Fruit fly (Drosophila melanogaster) Kc167 (cell line): ENCODE results near the gene CG6324.

Experiments used
- Myc ChIP-seq: fragments of >200 bp; optimal IDR thresholded peaks from 2 replicates; lab custom pipeline; 2017; ENCODE audit warnings: missing external identifiers
- Sin3A ChIP-seq: fragments of >200 bp; optimal IDR thresholded peaks from 2 replicates; lab custom pipeline; 2018; ENCODE audit warnings: missing external identifiers
- h ChIP-seq: fragments of >200 bp; optimal IDR thresholded peaks from 3 replicates; lab custom pipeline; 2018; ENCODE audit warnings: missing external identifiers
- insv ChIP-seq: fragments of >200 bp; optimal IDR thresholded peaks from 3 replicates; lab custom pipeline; 2018; ENCODE audit warnings: missing external identifiers
- psq ChIP-seq: fragments of >200 bp; optimal IDR thresholded peaks from 2 replicates; lab custom pipeline; 2017; ENCODE audit warnings: missing external identifiers
- ttk ChIP-seq: sonication (Bioruptor generic); optimal IDR thresholded peaks from 2 replicates; lab custom pipeline; 2017; ENCODE audit warnings: missing external identifiers

The CG6324 gene

dm6 chrX:15467402-15467941 lies 8.4 kb upstream of the CG6324 start, which contains the start of the genes CG15642 and CG15641:
Gene CG15642, minus strand, starts transcription at chrX:15467757.
Gene CG15641, plus strand, starts transcription at chrX:15467891.
- TF ChIP-seq insv (lab: Kevin White, UChicago) (no peak), psq (lab: Kevin White, UChicago) (no peak), ttk (lab: Kevin White, UChicago) (no peak), Sin3A (lab: Kevin White, UChicago) (no peak), h (lab: Kevin White, UChicago) (no peak), Myc (lab: Kevin White, UChicago) (no peak)

dm6 chrX:15471904-15472303 lies 4.0 kb upstream of the CG6324 start, which contains the start of the genes Grip128 and Alg14:
Gene Grip128, minus strand, starts transcription at chrX:15472119.
Gene Alg14, plus strand, starts transcription at chrX:15472164.
- no peak for TF ChIP-seq ttk (lab: Kevin White, UChicago)
- TF ChIP-seq Myc (lab: Kevin White, UChicago) = no peak
- TF ChIP-seq Sin3A (lab: Kevin White, UChicago) = no peak
- TF ChIP-seq insv (lab: Kevin White, UChicago) = no peak
- TF ChIP-seq psq (lab: Kevin White, UChicago) = no peak
- no peak for TF ChIP-seq h (lab: Kevin White, UChicago)

DNA sequence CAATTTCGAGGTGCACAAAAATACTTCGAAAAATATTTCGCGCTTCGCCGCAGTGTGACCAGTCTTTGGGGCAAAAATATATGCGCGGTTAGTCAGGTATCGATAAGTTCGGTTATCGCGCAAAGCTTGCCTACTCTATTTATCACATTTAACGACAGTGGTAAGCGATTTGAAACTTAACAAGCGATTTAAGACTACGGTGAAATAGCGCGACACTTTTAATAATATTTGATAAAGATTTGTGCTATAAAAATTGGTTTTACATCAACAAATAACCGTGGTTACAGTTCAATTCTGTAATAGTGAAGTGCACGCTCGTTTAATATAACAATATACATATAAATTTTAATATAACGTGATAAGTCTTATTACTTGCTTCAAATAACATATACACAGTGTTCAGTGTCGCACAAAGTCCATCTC lies 513 bp upstream of the CG6324 start, which contains the start of gene mh:
TSS of gene mh (minus strand) at position 34 of the 423 bp plus-strand sequence.
- TF ChIP-seq ttk (lab: Kevin White, UChicago) (no peak), psq (lab: Kevin White, UChicago) (no peak), insv (lab: Kevin White, UChicago) (no peak), h (lab: Kevin White, UChicago) (no peak), Sin3A (lab: Kevin White, UChicago) (no peak), Myc (lab: Kevin White, UChicago) (no peak)

- TF ChIP-seq h (lab: Kevin White, UChicago) (no peak), Myc (lab: Kevin White, UChicago) (no peak), Sin3A (lab: Kevin White, UChicago) (no peak), psq (lab: Kevin White, UChicago) (no peak), insv (lab: Kevin White, UChicago) (no peak), ttk (lab: Kevin White, UChicago) (no peak)
Measured at dm6 chrX:15482236-15482660, 6.4 kb downstream of the CG6324 start, which contains the start of gene CG6340. Gene CG6340, plus strand, starts transcription at chrX:15482374.

DNA sequence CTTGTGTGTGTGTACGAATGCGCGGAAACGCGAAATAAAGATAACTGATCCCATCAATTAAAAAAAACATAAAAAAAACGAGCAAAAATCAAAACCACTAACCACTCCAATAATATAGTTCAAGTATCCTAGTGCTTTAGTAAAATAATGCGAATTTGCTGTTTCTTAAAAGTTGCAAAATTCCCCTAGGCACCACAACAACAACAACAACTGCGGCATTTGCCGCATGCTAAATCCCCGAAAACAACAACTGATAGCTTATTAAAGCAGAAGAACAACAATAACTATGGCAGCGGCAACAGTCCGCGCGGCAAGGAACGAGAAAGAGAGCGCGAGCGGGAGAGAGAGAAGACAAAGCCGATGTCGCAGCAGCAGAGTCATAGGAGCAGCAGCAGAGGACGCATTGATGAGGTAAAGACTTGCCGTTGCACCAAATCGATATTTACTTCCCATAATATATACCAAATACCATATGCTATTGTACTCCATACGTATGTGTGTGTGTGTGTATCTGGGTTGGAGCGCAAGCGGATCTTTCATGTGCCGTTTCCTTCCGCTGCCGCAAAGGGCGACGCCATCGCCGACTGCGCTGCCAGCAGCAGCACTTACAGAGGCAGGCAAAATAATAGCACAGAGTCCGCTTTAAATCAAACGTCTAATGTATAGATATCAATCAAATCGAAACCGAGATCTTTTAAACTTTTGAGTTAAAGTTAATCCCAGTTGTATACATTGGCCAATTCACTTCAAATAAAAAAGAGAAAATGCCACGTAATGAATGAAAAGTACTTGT lies 7.3 kb downstream of the CG6324 start:
- TF ChIP-seq Myc (lab: Kevin White, UChicago) (no peak), insv (lab: Kevin White, UChicago) (no peak), h (lab: Kevin White, UChicago) (no peak), Sin3A (lab: Kevin White, UChicago) (no peak), psq (lab: Kevin White, UChicago) (no peak), ttk (lab: Kevin White, UChicago) (no peak)

dm6 chrX:15484451-15485032 lies 8.7 kb downstream of the CG6324 start:
- TF ChIP-seq ttk (lab: Kevin White, UChicago) (no peak), Myc (lab: Kevin White, UChicago) (no peak), Sin3A (lab: Kevin White, UChicago) (no peak), psq (lab: Kevin White, UChicago) (no peak), insv (lab: Kevin White, UChicago) (no peak)

DNA sequence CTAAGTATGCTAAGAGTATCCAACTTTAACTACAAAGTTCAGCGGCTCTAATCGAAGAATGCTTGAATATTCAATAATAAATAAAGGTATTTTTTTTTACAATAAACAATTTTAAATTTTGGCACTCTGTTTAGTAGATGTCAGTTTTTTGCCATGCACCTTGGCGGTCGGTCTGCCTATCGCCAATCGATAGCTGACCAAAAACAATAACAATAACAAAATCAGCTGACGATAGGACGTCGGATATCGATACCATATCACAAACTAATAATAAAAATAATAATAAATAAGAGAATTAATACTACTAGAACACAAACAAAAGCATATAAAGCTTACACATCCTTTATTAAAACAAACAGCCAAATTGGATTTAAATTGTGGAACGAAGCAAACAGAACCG lies 10.8 kb downstream of the CG6324 start, which contains the start of gene Gmap:
TSS of gene Gmap (plus strand) at position 241 of the 400 bp plus-strand sequence.
- TF ChIP-seq Myc (lab: Kevin White, UChicago) (no peak), psq (lab: Kevin White, UChicago) (no peak), h (lab: Kevin White, UChicago) (no peak), ttk (lab: Kevin White, UChicago) (no peak), insv (lab: Kevin White, UChicago) (no peak), Sin3A (lab: Kevin White, UChicago) (no peak)

DNA sequence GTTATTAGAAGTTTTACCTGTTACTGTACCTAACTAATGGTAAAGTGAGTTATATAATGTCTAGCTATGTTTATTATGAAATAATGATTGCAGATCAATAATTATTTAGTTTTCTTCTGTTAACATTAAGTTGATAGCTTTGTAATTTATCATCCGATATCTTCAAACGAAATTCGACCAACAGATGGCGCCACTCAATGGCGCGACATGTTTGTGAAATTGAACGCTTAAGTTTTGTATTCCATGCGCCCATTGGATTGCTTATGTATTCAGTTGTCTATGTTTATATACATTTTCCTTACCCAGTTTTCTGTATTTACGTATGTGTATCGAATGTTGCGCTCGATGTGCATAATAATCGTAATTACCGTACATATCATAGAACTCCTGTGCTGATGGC lies 14.6 kb downstream of the CG6324 start:
- no peak for TF ChIP-seq Sin3A (lab: Kevin White, UChicago)
- TF ChIP-seq insv (lab: Kevin White, UChicago) = no peak
- no peak for TF ChIP-seq Myc (lab: Kevin White, UChicago)
- no peak for TF ChIP-seq h (lab: Kevin White, UChicago)
- no peak for TF ChIP-seq ttk (lab: Kevin White, UChicago)
- TF ChIP-seq psq (lab: Kevin White, UChicago) = no peak

dm6 chrX:15495600-15496379 lies 19.9 kb downstream of the CG6324 start:
- TF ChIP-seq Myc (lab: Kevin White, UChicago) = no peak
- TF ChIP-seq ttk (lab: Kevin White, UChicago) = no peak

- no peak for TF ChIP-seq ttk (lab: Kevin White, UChicago)
- no peak for TF ChIP-seq h (lab: Kevin White, UChicago)
- no peak for TF ChIP-seq Sin3A (lab: Kevin White, UChicago)
- TF ChIP-seq psq (lab: Kevin White, UChicago) = no peak
- no peak for TF ChIP-seq Myc (lab: Kevin White, UChicago)
- no peak for TF ChIP-seq insv (lab: Kevin White, UChicago)
Measured at dm6 chrX:15496651-15497409, 20.9 kb downstream of the CG6324 start.
